ENCODE assay signal across 3 fruit fly cellular contexts in genomic region chr3R:8333768-8334470, dm6.
TF ChIP-seq lines count a peak whose summit lies in the region.

Gene Poxm, minus strand, starts transcription at chr3R:8333792.

TF ChIP-seq in whole organism, embryonic, 481 proteins besides CTCF, POLR2A, EP300 and RAD21 (continued from another document and continues in another):
- TF ChIP-seq CG13894 (tag; optimal IDR thresholded peaks at IDR 0.05; lab: Kevin White, UChicago) (no peak), CG16863 (GFP tag; optimal IDR thresholded peaks at IDR 0.05; lab: Kevin White, UChicago) (peak; percentile 66), gce (GFP tag; IDR thresholded peaks at IDR 0.05; lab: Robert Waterston, UW) (peak; percentile 72; the same call in 2 of the 3 replicates), stwl (tag; optimal IDR thresholded peaks at IDR 0.05; lab: Kevin White, UChicago) (no peak), Ssrp (tag; optimal IDR thresholded peaks at IDR 0.05; lab: Kevin White, UChicago) (peak; percentile 96), CG17568 (GFP tag; optimal IDR thresholded peaks at IDR 0.05; lab: Kevin White, UChicago) (peak; percentile 56), CG31365 (tag; optimal IDR thresholded peaks at IDR 0.05; lab: Kevin White, UChicago) (no peak), CG2120 (GFP tag; optimal IDR thresholded peaks at IDR 0.05; lab: Kevin White, UChicago) (peak; percentile 71), CG16813 (GFP tag; IDR thresholded peaks at IDR 0.05; lab: Robert Waterston, UW; ENCODE audit: partially characterized antibody) (peak; percentile 56), insv (GFP tag; optimal IDR thresholded peaks at IDR 0.05; lab: Kevin White, UChicago) (peak in 1 of 2 experiments; percentile 19), Hsf (GFP tag; optimal IDR thresholded peaks at IDR 0.05; lab: Kevin White, UChicago) (peak; percentile 82), CG17359 (tag; optimal IDR thresholded peaks at IDR 0.05; lab: Kevin White, UChicago) (peak; percentile 88), CG4707 (GFP tag; optimal IDR thresholded peaks at IDR 0.05; lab: Kevin White, UChicago) (peak; percentile 40), mam (GFP tag; optimal IDR thresholded peaks at IDR 0.05; lab: Kevin White, UChicago) (peak; percentile 60), crol (GFP tag; IDR thresholded peaks at IDR 0.05; lab: Robert Waterston, UW) (0 out of 2 replicates have a peak, but pooled peaks have one; percentile 26), CG1647 (GFP tag; optimal IDR thresholded peaks at IDR 0.05; lab: Kevin White, UChicago) (peak; percentile 44), CG1602 (GFP tag; optimal IDR thresholded peaks at IDR 0.05; lab: Kevin White, UChicago) (peak; percentile 92), CG1792 (GFP tag; optimal IDR thresholded peaks at IDR 0.05; lab: Kevin White, UChicago) (peak; percentile 18), Sin3A (optimal IDR thresholded peaks at IDR 0.05; lab: Kevin White, UChicago) (no peak), CG9215 (GFP tag; IDR thresholded peaks at IDR 0.05; lab: Robert Waterston, UW) (peak; percentile 89), Jarid2 (GFP tag; optimal IDR thresholded peaks at IDR 0.05; lab: Kevin White, UChicago) (peak; percentile 56), kni (GFP tag; optimal IDR thresholded peaks at IDR 0.05; lab: Kevin White, UChicago) (peak; percentile 52), CG18476 (GFP tag; optimal IDR thresholded peaks at IDR 0.05; lab: Kevin White, UChicago) (peak; percentile 81), Sox102F (GFP tag; optimal IDR thresholded peaks at IDR 0.05; lab: Kevin White, UChicago) (peak; percentile 90), tup (GFP tag; optimal IDR thresholded peaks at IDR 0.05; lab: Kevin White, UChicago) (peak; percentile 60), Aef1 (GFP tag; IDR thresholded peaks at IDR 0.05; lab: Robert Waterston, UW) (peak; percentile 90; the same call in 2 of the 3 replicates), gsb (GFP tag; IDR thresholded peaks at IDR 0.05; lab: Robert Waterston, UW) (peak; percentile 68; the same call in 1 of the 2 replicates), nom (GFP tag; optimal IDR thresholded peaks at IDR 0.05; lab: Kevin White, UChicago) (peak; percentile 88), Dad (GFP tag; optimal IDR thresholded peaks at IDR 0.05; lab: Kevin White, UChicago) (peak; percentile 75), CG18262 (tag; optimal IDR thresholded peaks at IDR 0.05; lab: Kevin White, UChicago) (peak; percentile 97), CG1529 (GFP tag; optimal IDR thresholded peaks at IDR 0.05; lab: Kevin White, UChicago) (peak; percentile 90), slbo (GFP tag; IDR thresholded peaks at IDR 0.05; lab: Robert Waterston, UW) (peak; percentile 87), CG17328 (GFP tag; IDR thresholded peaks at IDR 0.05; lab: Robert Waterston, UW) (peak; percentile 74), CG8944 (GFP tag; optimal IDR thresholded peaks at IDR 0.05; lab: Kevin White, UChicago) (peak; percentile 40), CG4424 (GFP tag; optimal IDR thresholded peaks at IDR 0.05; lab: Kevin White, UChicago) (peak; percentile 95), lilli (GFP tag; optimal IDR thresholded peaks at IDR 0.05; lab: Kevin White, UChicago) (peak; percentile 81), lola (GFP tag; optimal IDR thresholded peaks at IDR 0.05; lab: Kevin White, UChicago) (peak in 2 of 3 experiments; percentile 56 to 96), CG4282 (GFP tag; optimal IDR thresholded peaks at IDR 0.05; lab: Kevin White, UChicago) (no peak), Hmx (GFP tag; optimal IDR thresholded peaks at IDR 0.05; lab: Kevin White, UChicago) (peak; percentile 30), CG4617 (GFP tag; optimal IDR thresholded peaks at IDR 0.05; lab: Kevin White, UChicago; ENCODE audit: borderline replicate concordance) (peak; percentile 63), Gug (GFP tag; IDR thresholded peaks at IDR 0.05; lab: Robert Waterston, UW) (peak; percentile 94), Side (GFP tag; optimal IDR thresholded peaks at IDR 0.05; lab: Kevin White, UChicago) (peak; percentile 54)

TF ChIP-seq in whole organism, prepupa, 60 proteins besides CTCF, POLR2A, EP300 and RAD21 (continued from another document):
- TF ChIP-seq vri (GFP tag; optimal IDR thresholded peaks at IDR 0.05; lab: Kevin White, UChicago) (peak; percentile 64), CG32006 (GFP tag; optimal IDR thresholded peaks at IDR 0.05; lab: Kevin White, UChicago) (peak; percentile 99), eg (GFP tag; IDR thresholded peaks at IDR 0.05; lab: Robert Waterston, UW) (peak; percentile 91), CG6792 (GFP tag; optimal IDR thresholded peaks at IDR 0.05; lab: Kevin White, UChicago) (peak; percentile 96), Eip78C (GFP tag; lab: Kevin White, UChicago) (peak; percentile 99), Met (GFP tag; optimal IDR thresholded peaks at IDR 0.05; lab: Kevin White, UChicago) (peak; percentile 91), CG34406 (GFP tag; optimal IDR thresholded peaks at IDR 0.05; lab: Kevin White, UChicago) (peak; percentile 93), CG1621 (tag; optimal IDR thresholded peaks at IDR 0.05; lab: Kevin White, UChicago) (peak; percentile 76), Ets96B (tag; optimal IDR thresholded peaks at IDR 0.05; lab: Kevin White, UChicago) (peak; percentile 96), cyc (GFP tag; optimal IDR thresholded peaks at IDR 0.05; lab: Kevin White, UChicago) (peak; percentile 93), CG6163 (GFP tag; IDR thresholded peaks at IDR 0.05; lab: Robert Waterston, UW) (peak; percentile 88), CG8119 (GFP tag; IDR thresholded peaks at IDR 0.05; lab: Robert Waterston, UW) (peak; percentile 97), acj6 (GFP tag; optimal IDR thresholded peaks at IDR 0.05; lab: Kevin White, UChicago) (peak; percentile 97), Sox15 (GFP tag; optimal IDR thresholded peaks at IDR 0.05; lab: Kevin White, UChicago) (peak; percentile 95), Ets21C (GFP tag; optimal IDR thresholded peaks at IDR 0.05; lab: Kevin White, UChicago) (peak; percentile 82), ss (GFP tag; optimal IDR thresholded peaks at IDR 0.05; lab: Kevin White, UChicago) (peak; percentile 93 to 97), CG8319 (GFP tag; optimal IDR thresholded peaks at IDR 0.05; lab: Kevin White, UChicago) (peak; percentile 93), CG15336 (GFP tag; IDR thresholded peaks at IDR 0.05; lab: Robert Waterston, UW) (peak; percentile 94), pdm3 (GFP tag; optimal IDR thresholded peaks at IDR 0.05; lab: Kevin White, UChicago) (peak; percentile 96), Sox14 (GFP tag; optimal IDR thresholded peaks at IDR 0.05; lab: Kevin White, UChicago) (peak; percentile 93), Hr39 (GFP tag; optimal IDR thresholded peaks at IDR 0.05; lab: Kevin White, UChicago) (peak; percentile 84), Eip93F (GFP tag; optimal IDR thresholded peaks at IDR 0.05; lab: Kevin White, UChicago) (peak; percentile 24), Smox (GFP tag; optimal IDR thresholded peaks at IDR 0.05; lab: Kevin White, UChicago) (peak; percentile 90), CG10631 (GFP tag; optimal IDR thresholded peaks at IDR 0.05; lab: Kevin White, UChicago) (peak; percentile 97), Eip75B (GFP tag; optimal IDR thresholded peaks at IDR 0.05; lab: Kevin White, UChicago) (peak; percentile 90), CG4318 (GFP tag; optimal IDR thresholded peaks at IDR 0.05; lab: Kevin White, UChicago) (peak; percentile 98), Blimp-1 (GFP tag; optimal IDR thresholded peaks at IDR 0.05; lab: Kevin White, UChicago) (peak; percentile 89), topi (GFP tag; optimal IDR thresholded peaks at IDR 0.05; lab: Kevin White, UChicago) (peak; percentile 94), CG6854 (GFP tag; optimal IDR thresholded peaks at IDR 0.05; lab: Kevin White, UChicago) (peak; percentile 85), spab (GFP tag; optimal IDR thresholded peaks at IDR 0.05; lab: Kevin White, UChicago) (peak; percentile 95), Gug (GFP tag; IDR thresholded peaks at IDR 0.05; lab: Robert Waterston, UW) (peak; percentile 92), CG7368 (GFP tag; optimal IDR thresholded peaks at IDR 0.05; lab: Kevin White, UChicago) (peak; percentile 93), svp (GFP tag; lab: Kevin White, UChicago) (peak; percentile 96), net (GFP tag; optimal IDR thresholded peaks at IDR 0.05; lab: Kevin White, UChicago) (peak; percentile 95), achi (GFP tag; optimal IDR thresholded peaks at IDR 0.05; lab: Kevin White, UChicago) (peak; percentile 96), Sox102F (GFP tag; optimal IDR thresholded peaks at IDR 0.05; lab: Kevin White, UChicago) (peak; percentile 87), lz (GFP tag; optimal IDR thresholded peaks at IDR 0.05; lab: Kevin White, UChicago) (peak; percentile 95), dac (GFP tag; optimal IDR thresholded peaks at IDR 0.05; lab: Kevin White, UChicago) (peak; percentile 95), CG9139 (GFP tag; optimal IDR thresholded peaks at IDR 0.05; lab: Kevin White, UChicago) (peak; percentile 89)

TF ChIP-seq in whole organism, wandering third instar larva, 38 proteins besides CTCF, POLR2A, EP300 and RAD21 (continued from another document):
- TF ChIP-seq Rel (GFP tag; optimal IDR thresholded peaks at IDR 0.05; lab: Kevin White, UChicago) = no peak
- TF ChIP-seq Rel (tag; optimal IDR thresholded peaks at IDR 0.05; lab: Kevin White, UChicago) = peak; percentile 54
- TF ChIP-seq OdsH (GFP tag; optimal IDR thresholded peaks at IDR 0.05; lab: Kevin White, UChicago) = peak; percentile 85
- TF ChIP-seq dsf (GFP tag; optimal IDR thresholded peaks at IDR 0.05; lab: Kevin White, UChicago; ENCODE audit: borderline replicate concordance) = peak; percentile 46
- TF ChIP-seq dl (GFP tag; optimal IDR thresholded peaks at IDR 0.05; lab: Kevin White, UChicago; ENCODE audit: insufficient read depth in 1 of 2, partially characterized antibody in 2 of 2) = peak; percentile 45 to 52
- peak; percentile 26 for TF ChIP-seq Jra (GFP tag; optimal IDR thresholded peaks at IDR 0.05; lab: Kevin White, UChicago)
- TF ChIP-seq sv (GFP tag; optimal IDR thresholded peaks at IDR 0.05; lab: Kevin White, UChicago) = peak; percentile 83
- no peak for TF ChIP-seq tai (GFP tag; optimal IDR thresholded peaks at IDR 0.05; lab: Kevin White, UChicago)
- no peak for TF ChIP-seq jim (GFP tag; optimal IDR thresholded peaks at IDR 0.05; lab: Kevin White, UChicago)
- peak; percentile 90 for TF ChIP-seq h (GFP tag; optimal IDR thresholded peaks at IDR 0.05; lab: Kevin White, UChicago)
- TF ChIP-seq dmrt93B (GFP tag; optimal IDR thresholded peaks at IDR 0.05; lab: Kevin White, UChicago) = peak; percentile 97
- no peak for TF ChIP-seq Abd-B (GFP tag; optimal IDR thresholded peaks at IDR 0.05; lab: Kevin White, UChicago)
